Fruit fly (Drosophila melanogaster) whole organism, prepupa: ENCODE data around the gene Scm.

ENCODE experiments used
- Blimp-1 ChIP-seq: fragments of 200-800 bp; sonication (Bioruptor generic); optimal IDR thresholded peaks from 3 replicates; lab custom pipeline; 2017; ENCODE audit warnings: missing biosample characterization, missing genetic modification characterization, mild to moderate bottlenecking, moderate library complexity, missing genetic modification reagents
- CG10631 ChIP-seq: fragments of 200-800 bp; sonication (Bioruptor generic); optimal IDR thresholded peaks from 2 replicates; lab custom pipeline; 2016; ENCODE audit warnings: missing biosample characterization, missing genetic modification characterization
- CG10669 ChIP-seq: fragments of 200-800 bp; sonication (Bioruptor generic); optimal IDR thresholded peaks from 3 replicates; lab custom pipeline; 2018; ENCODE audit warnings: missing biosample characterization, mild to moderate bottlenecking, missing genetic modification characterization, moderate library complexity
- CG11762 ChIP-seq: fragments of 200-800 bp; sonication (Bioruptor generic); optimal IDR thresholded peaks from 3 replicates; lab custom pipeline; 2016; ENCODE audit warnings: missing biosample characterization, missing genetic modification characterization; ENCODE audit not compliant: insufficient read depth
- CG11902 ChIP-seq: fragments of 200-800 bp; sonication (Bioruptor generic); optimal IDR thresholded peaks from 3 replicates; lab custom pipeline; 2016; ENCODE audit warnings: missing biosample characterization, missing genetic modification characterization
- CG15336 ChIP-seq: fragments of 200-800 bp; sonication (Bioruptor generic); IDR thresholded peaks from 2 replicates; pipeline ENCODE4 v1.3.6; 2022; ENCODE audit warnings: missing biosample characterization, missing genetic modification characterization
- CG1621 ChIP-seq: fragments of 200-800 bp; sonication (Bioruptor generic); optimal IDR thresholded peaks from 3 replicates; lab custom pipeline; 2018; ENCODE audit warnings: missing biosample characterization, mild to moderate bottlenecking, missing genetic modification characterization
- CG16779 ChIP-seq: fragments of 200-800 bp; sonication (Bioruptor generic); optimal IDR thresholded peaks from 3 replicates; lab custom pipeline; 2017; ENCODE audit warnings: missing biosample characterization, mild to moderate bottlenecking, missing genetic modification characterization
- CG3032 ChIP-seq: fragments of 200-800 bp; optimal IDR thresholded peaks from 2 replicates; lab custom pipeline; 2019; ENCODE audit warnings: missing biosample characterization, mild to moderate bottlenecking, missing genetic modification characterization, moderate library complexity
- CG34406 ChIP-seq: fragments of 200-800 bp; sonication (Bioruptor generic); optimal IDR thresholded peaks from 3 replicates; lab custom pipeline; 2016; ENCODE audit warnings: missing biosample characterization, missing genetic modification characterization
- CG3919 ChIP-seq: fragments of 200-800 bp; sonication (Bioruptor generic); optimal IDR thresholded peaks from 3 replicates; lab custom pipeline; 2016; ENCODE audit warnings: missing biosample characterization, missing genetic modification characterization
- CG6163 ChIP-seq: fragments of 200-800 bp; sonication (Bioruptor generic); IDR thresholded peaks from 3 replicates; pipeline ENCODE4 v1.3.6; 2022; ENCODE audit warnings: missing biosample characterization, missing genetic modification characterization
- CG6792 ChIP-seq: fragments of 200-800 bp; sonication (Bioruptor generic); optimal IDR thresholded peaks from 3 replicates; lab custom pipeline; 2016; ENCODE audit warnings: missing biosample characterization, missing genetic modification characterization
- CG6808 ChIP-seq: fragments of 200-800 bp; sonication (Bioruptor generic); optimal IDR thresholded peaks from 3 replicates; lab custom pipeline; 2017; ENCODE audit warnings: missing biosample characterization, missing genetic modification characterization, mild to moderate bottlenecking, moderate library complexity, missing genetic modification reagents
- CG7368 ChIP-seq: fragments of 200-800 bp; sonication (Bioruptor generic); optimal IDR thresholded peaks from 3 replicates; lab custom pipeline; 2016; ENCODE audit warnings: missing biosample characterization, missing genetic modification characterization
- CG8319 ChIP-seq: fragments of 200-800 bp; sonication (Bioruptor generic); optimal IDR thresholded peaks from 3 replicates; lab custom pipeline; 2016; ENCODE audit warnings: missing biosample characterization, missing genetic modification characterization
- CG8632 ChIP-seq: fragments of 200-800 bp; sonication (Bioruptor generic); optimal IDR thresholded peaks from 3 replicates; lab custom pipeline; 2016; ENCODE audit warnings: missing biosample characterization, missing genetic modification characterization
- CG9139 ChIP-seq: fragments of 200-800 bp; sonication (Bioruptor generic); optimal IDR thresholded peaks from 3 replicates; lab custom pipeline; 2017; ENCODE audit warnings: missing biosample characterization, mild to moderate bottlenecking, missing genetic modification characterization
- Eip75B ChIP-seq: fragments of 200-800 bp; sonication (Bioruptor generic); optimal IDR thresholded peaks from 3 replicates; lab custom pipeline; 2016; ENCODE audit warnings: missing biosample characterization, missing genetic modification characterization
- Eip78C ChIP-seq: fragments of 200-800 bp; sonication (Bioruptor generic); peaks from one replicate; lab custom pipeline; 2016; ENCODE audit warnings: missing biosample characterization, missing genetic modification characterization
- Eip93F ChIP-seq: fragments of 200-800 bp; sonication (Bioruptor generic); optimal IDR thresholded peaks from 2 replicates; lab custom pipeline; 2016; ENCODE audit warnings: missing biosample characterization, mild to moderate bottlenecking, missing genetic modification characterization
- Ets21C ChIP-seq: fragments of 200-800 bp; sonication (Bioruptor generic); optimal IDR thresholded peaks from 3 replicates; lab custom pipeline; 2016; ENCODE audit warnings: missing biosample characterization, missing genetic modification characterization
- Ets96B ChIP-seq: fragments of 200-800 bp; optimal IDR thresholded peaks from 2 replicates; lab custom pipeline; 2019; ENCODE audit warnings: missing biosample characterization, mild to moderate bottlenecking, missing genetic modification characterization, moderate library complexity
- Hr38 ChIP-seq: sonication (Bioruptor generic); optimal IDR thresholded peaks from 2 replicates; lab custom pipeline; 2016; ENCODE audit warnings: missing biosample characterization, missing genetic modification characterization
- Lpt ChIP-seq: fragments of 200-800 bp; sonication (Bioruptor generic); optimal IDR thresholded peaks from 3 replicates; lab custom pipeline; 2016; ENCODE audit warnings: missing biosample characterization, missing genetic modification characterization
- Met ChIP-seq: fragments of 200-800 bp; sonication (Bioruptor generic); optimal IDR thresholded peaks from 3 replicates; lab custom pipeline; 2016; ENCODE audit warnings: missing biosample characterization, missing genetic modification characterization
- OdsH ChIP-seq: fragments of 200-800 bp; sonication (Bioruptor generic); optimal IDR thresholded peaks from 3 replicates; lab custom pipeline; 2016; ENCODE audit warnings: missing biosample characterization, missing genetic modification characterization
- Smox ChIP-seq: fragments of 200-800 bp; sonication (Bioruptor generic); optimal IDR thresholded peaks from 3 replicates; lab custom pipeline; 2016; ENCODE audit warnings: missing biosample characterization, missing genetic modification characterization
- Sox102F ChIP-seq: fragments of 200-800 bp; sonication (Bioruptor generic); optimal IDR thresholded peaks from 2 replicates; lab custom pipeline; 2016; ENCODE audit warnings: missing biosample characterization, mild to moderate bottlenecking, missing genetic modification characterization
- dsx ChIP-seq: fragments of 200-800 bp; optimal IDR thresholded peaks from 3 replicates; lab custom pipeline; 2019; ENCODE audit warnings: missing biosample characterization, mild to moderate bottlenecking, missing genetic modification characterization, moderate library complexity; ENCODE audit not compliant: poor library complexity, severe bottlenecking
- eg ChIP-seq: fragments of 200-800 bp; sonication (Bioruptor generic); IDR thresholded peaks from 3 replicates; pipeline ENCODE4 v1.3.6; 2022; ENCODE audit warnings: missing biosample characterization, missing genetic modification characterization
- fd59A ChIP-seq: fragments of 200-800 bp; sonication (Bioruptor generic); optimal IDR thresholded peaks from 2 replicates; lab custom pipeline; 2017; ENCODE audit warnings: missing biosample characterization, mild to moderate bottlenecking, missing genetic modification characterization, missing genetic modification reagents
- fd85E ChIP-seq: fragments of 200-800 bp; sonication (Bioruptor generic); optimal IDR thresholded peaks from 3 replicates; lab custom pipeline; 2016; ENCODE audit warnings: missing biosample characterization, missing genetic modification characterization
- pdm3 ChIP-seq: fragments of 200-800 bp; sonication (Bioruptor generic); optimal IDR thresholded peaks from 3 replicates; lab custom pipeline; 2016; ENCODE audit warnings: missing biosample characterization, missing genetic modification characterization
- salr ChIP-seq, 2 experiments: fragments of 200-800 bp; sonication (Bioruptor generic); optimal IDR thresholded peaks; 3 replicates each; lab custom pipeline; 2016 to 2018; ENCODE audit warnings: missing biosample characterization in 2 of 2, missing genetic modification characterization in 2 of 2, mild to moderate bottlenecking in 1 of 2
- spab ChIP-seq: fragments of 200-800 bp; sonication (Bioruptor generic); optimal IDR thresholded peaks from 2 replicates; lab custom pipeline; 2017; ENCODE audit warnings: missing biosample characterization, mild to moderate bottlenecking, missing genetic modification characterization, missing genetic modification reagents
- ss ChIP-seq, 2 experiments: fragments of 200-800 bp; sonication (Bioruptor generic); optimal IDR thresholded peaks; 2 replicates in 1 of 2; 3 replicates in 1 of 2; lab custom pipeline; 2017 to 2018; ENCODE audit warnings: mild to moderate bottlenecking in 2 of 2, missing biosample characterization in 2 of 2, missing genetic modification characterization in 2 of 2, moderate library complexity in 1 of 2
- svp ChIP-seq: fragments of 200-800 bp; sonication (Bioruptor generic); peaks from one replicate; lab custom pipeline; 2016; ENCODE audit warnings: missing biosample characterization, missing genetic modification characterization
- topi ChIP-seq: fragments of 200-800 bp; sonication (Bioruptor generic); optimal IDR thresholded peaks from 3 replicates; lab custom pipeline; 2016; ENCODE audit warnings: missing biosample characterization, missing genetic modification characterization
- vri ChIP-seq: fragments of 200-800 bp; sonication (Bioruptor generic); optimal IDR thresholded peaks from 3 replicates; lab custom pipeline; 2016; ENCODE audit warnings: missing biosample characterization, mild to moderate bottlenecking, missing genetic modification characterization

Gene Scm

DNA sequence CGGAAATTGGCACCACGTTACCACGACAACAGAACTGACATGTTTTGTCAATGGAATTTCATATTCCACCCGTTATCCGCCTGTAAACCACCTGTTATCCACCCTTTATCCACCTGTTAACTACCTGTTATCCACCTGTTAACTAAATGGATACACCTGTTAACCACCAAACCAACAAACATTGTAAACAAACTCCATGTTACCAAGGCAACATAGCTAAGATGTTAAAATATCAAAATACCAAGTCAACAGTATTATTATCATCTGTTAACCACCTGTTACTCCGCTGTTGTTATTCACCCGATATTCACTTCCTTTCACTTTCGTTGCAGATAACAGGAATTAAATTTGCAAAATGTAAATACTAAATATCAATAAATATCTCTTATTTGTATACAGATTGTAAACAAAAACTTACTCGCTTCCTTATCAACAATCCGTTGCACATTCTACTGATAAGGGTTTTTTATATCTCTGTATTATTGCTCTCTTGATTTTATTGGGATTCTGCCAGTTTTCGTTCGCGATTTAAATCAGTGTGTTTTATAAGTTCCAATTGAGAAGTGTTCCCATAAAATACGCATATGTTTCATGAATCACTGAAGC lies 37.7 kb upstream of the Scm start, which contains the start of gene Nepl12 (continued):
- TF ChIP-seq salr (GFP tag; optimal IDR thresholded peaks at IDR 0.05; lab: Kevin White, UChicago) = peak in 1 of 2 experiments; percentile 22
- TF ChIP-seq Ets96B (tag; lab: Kevin White, UChicago) = no peak
- no peak for TF ChIP-seq CG10669 (GFP tag; lab: Kevin White, UChicago)
- no peak for TF ChIP-seq fd85E (GFP tag; lab: Kevin White, UChicago)
- TF ChIP-seq topi = no peak
- TF ChIP-seq fd59A = no peak
- TF ChIP-seq CG3032 = no peak
- TF ChIP-seq vri (GFP tag; lab: Kevin White, UChicago) = no peak
- no peak for TF ChIP-seq Smox
- TF ChIP-seq CG7368 (GFP tag; lab: Kevin White, UChicago) = no peak
- no peak for TF ChIP-seq CG10631 (GFP tag; lab: Kevin White, UChicago)
- no peak for TF ChIP-seq Hr38 (GFP tag; lab: Kevin White, UChicago)
- peak; percentile 12 for TF ChIP-seq CG6792 (GFP tag; lab: Kevin White, UChicago)
- TF ChIP-seq CG11762 (GFP tag; lab: Kevin White, UChicago) = no peak
- no peak for TF ChIP-seq Eip75B (GFP tag; lab: Kevin White, UChicago)
- no peak for TF ChIP-seq eg (GFP tag; lab: Robert Waterston, UW)
- TF ChIP-seq CG6808 (GFP tag; lab: Kevin White, UChicago) = no peak
- no peak for TF ChIP-seq OdsH
- TF ChIP-seq CG34406 (GFP tag; lab: Kevin White, UChicago) = peak; percentile 9
- TF ChIP-seq CG8632 (GFP tag; lab: Kevin White, UChicago) = peak; percentile 27
- TF ChIP-seq dsx (GFP tag; lab: Kevin White, UChicago) = no peak
- TF ChIP-seq ss (GFP tag; optimal IDR thresholded peaks at IDR 0.05; lab: Kevin White, UChicago) = no peak
- TF ChIP-seq CG8319 (GFP tag; lab: Kevin White, UChicago) = peak; percentile 18
- TF ChIP-seq Lpt (GFP tag; lab: Kevin White, UChicago) = no peak
- peak; percentile 19 for TF ChIP-seq CG11902 (GFP tag; lab: Kevin White, UChicago)
- TF ChIP-seq svp (GFP tag; lab: Kevin White, UChicago) = no peak
- no peak for TF ChIP-seq Met (GFP tag; lab: Kevin White, UChicago)
- TF ChIP-seq CG9139 = no peak
- no peak for TF ChIP-seq Ets21C (GFP tag; lab: Kevin White, UChicago)
- TF ChIP-seq Sox102F (GFP tag; lab: Kevin White, UChicago) = no peak
- no peak for TF ChIP-seq spab
- TF ChIP-seq pdm3 (GFP tag; lab: Kevin White, UChicago) = no peak
- no peak for TF ChIP-seq Eip93F (GFP tag; lab: Kevin White, UChicago)
- no peak for TF ChIP-seq CG6163
- no peak for TF ChIP-seq CG1621 (tag; lab: Kevin White, UChicago)
- no peak for TF ChIP-seq CG16779 (tag; lab: Kevin White, UChicago)
- no peak for TF ChIP-seq Blimp-1 (GFP tag; lab: Kevin White, UChicago)

DNA sequence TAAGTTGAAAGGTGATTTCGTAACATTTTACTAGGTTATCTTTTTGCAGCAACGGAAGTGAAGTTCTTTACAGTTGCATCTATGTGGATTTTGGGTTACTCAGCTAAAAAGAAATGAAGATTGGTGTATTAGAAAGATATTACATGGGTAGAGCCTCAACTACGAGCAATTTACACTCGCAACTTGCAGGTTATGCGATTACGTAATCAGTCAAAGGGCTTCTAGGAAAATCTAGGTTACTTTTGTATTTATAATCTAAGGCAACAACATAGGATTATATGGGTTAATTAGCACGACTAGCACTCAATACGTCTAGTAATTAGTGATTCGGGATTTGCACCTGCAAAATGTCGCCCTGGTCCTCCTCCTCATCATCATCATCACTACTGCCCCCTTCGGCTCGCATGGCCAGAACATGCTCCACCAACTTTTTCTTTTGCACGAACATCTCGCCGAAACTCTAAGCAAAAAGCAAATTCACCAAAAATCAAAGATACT lies 36.8 kb upstream of the Scm start, which contains the start of gene Dhc1:
TSS of gene Dhc1 (minus strand) at position 448 of the 498 bp plus-strand sequence.
- TF ChIP-seq vri (GFP tag; lab: Kevin White, UChicago) = no peak
- TF ChIP-seq OdsH = no peak
- TF ChIP-seq spab = no peak
- no peak for TF ChIP-seq salr (GFP tag; optimal IDR thresholded peaks at IDR 0.05; lab: Kevin White, UChicago)
- no peak for TF ChIP-seq CG16779 (tag; lab: Kevin White, UChicago)
- TF ChIP-seq CG3919 (GFP tag; lab: Kevin White, UChicago) = no peak
- no peak for TF ChIP-seq Eip78C (GFP tag; lab: Kevin White, UChicago)
- TF ChIP-seq Sox102F (GFP tag; lab: Kevin White, UChicago) = no peak
- no peak for TF ChIP-seq CG15336 (GFP tag; lab: Robert Waterston, UW)
- no peak for TF ChIP-seq CG11902 (GFP tag; lab: Kevin White, UChicago)
- TF ChIP-seq CG9139 = no peak
